Worm (Caenorhabditis elegans) whole organism, late embryonic: ENCODE measurements around the gene gpa-1.
A peak's percentile ranks its signal among the peaks of the same experiment; 100 is the strongest.

Experiments
- F13H6.1 ChIP-seq: sonication (generic microtip); optimal IDR thresholded peaks from 2 replicates; lab custom pipeline; 2016; ENCODE audit warnings: missing genetic modification characterization, missing compliant biosample characterization
- K02D7.2 ChIP-seq: sonication (generic microtip); optimal IDR thresholded peaks from 2 replicates; lab custom pipeline; 2017; ENCODE audit warnings: mild to moderate bottlenecking, missing genetic modification characterization, missing compliant biosample characterization
- K09A11.1 ChIP-seq: sonication (generic microtip); optimal IDR thresholded peaks from 2 replicates; lab custom pipeline; 2017; ENCODE audit warnings: antibody characterized with exemption, mild to moderate bottlenecking, missing genetic modification characterization, missing compliant biosample characterization; ENCODE audit not compliant: insufficient read depth
- T23F11.4 ChIP-seq: fragments of 200-800 bp; sonication (Bioruptor generic); optimal IDR thresholded peaks from 2 replicates; lab custom pipeline; 2018; ENCODE audit warnings: mild to moderate bottlenecking, missing genetic modification characterization, missing compliant biosample characterization
- ceh-14 ChIP-seq: sonication (generic microtip); optimal IDR thresholded peaks from 2 replicates; lab custom pipeline; 2016; ENCODE audit warnings: missing genotype, missing genetic modification characterization, missing compliant biosample characterization
- ceh-18 ChIP-seq: sonication (generic microtip); optimal IDR thresholded peaks from 2 replicates; lab custom pipeline; 2016; ENCODE audit warnings: missing genetic modification characterization, missing compliant biosample characterization
- ceh-19 ChIP-seq: fragments of 200-800 bp; sonication (Bioruptor generic); optimal IDR thresholded peaks from 2 replicates; lab custom pipeline; 2018; ENCODE audit warnings: mild to moderate bottlenecking, missing genetic modification characterization, missing compliant biosample characterization
- ceh-2 ChIP-seq: sonication (generic microtip); optimal IDR thresholded peaks from 2 replicates; lab custom pipeline; 2016; ENCODE audit warnings: missing genotype, missing genetic modification characterization, missing compliant biosample characterization
- ceh-31 ChIP-seq: sonication (generic microtip); optimal IDR thresholded peaks from 2 replicates; lab custom pipeline; 2016; ENCODE audit warnings: missing genetic modification characterization, missing compliant biosample characterization
- ceh-6 ChIP-seq: fragments of 200-800 bp; sonication (Bioruptor generic); optimal IDR thresholded peaks from 2 replicates; lab custom pipeline; 2018; ENCODE audit warnings: mild to moderate bottlenecking, missing genetic modification characterization, missing compliant biosample characterization
- che-1 ChIP-seq: sonication (generic microtip); optimal IDR thresholded peaks from 2 replicates; lab custom pipeline; 2016; ENCODE audit warnings: mild to moderate bottlenecking, missing genetic modification characterization, missing compliant biosample characterization
- dmd-4 ChIP-seq: sonication (generic microtip); optimal IDR thresholded peaks from 2 replicates; lab custom pipeline; 2016; ENCODE audit warnings: borderline replicate concordance, missing genetic modification characterization, missing compliant biosample characterization
- dve-1 ChIP-seq: sonication (generic microtip); optimal IDR thresholded peaks from 2 replicates; lab custom pipeline; 2017; ENCODE audit warnings: antibody characterized with exemption, mild to moderate bottlenecking, missing genetic modification characterization, missing compliant biosample characterization
- elt-2 ChIP-seq: sonication (generic microtip); optimal IDR thresholded peaks from 2 replicates; lab custom pipeline; 2016; ENCODE audit warnings: missing genetic modification reagents, missing genetic modification characterization, missing compliant biosample characterization
- ets-4 ChIP-seq: sonication (generic microtip); optimal IDR thresholded peaks from 2 replicates; lab custom pipeline; 2016; ENCODE audit warnings: missing genetic modification characterization, missing compliant biosample characterization
- fax-1 ChIP-seq: sonication (generic microtip); optimal IDR thresholded peaks from 2 replicates; lab custom pipeline; 2016; ENCODE audit warnings: missing genotype, missing genetic modification characterization, missing compliant biosample characterization
- hlh-13 ChIP-seq: fragments of 200-800 bp; sonication (Bioruptor generic); optimal IDR thresholded peaks from 2 replicates; lab custom pipeline; 2018; ENCODE audit warnings: mild to moderate bottlenecking, missing genetic modification characterization, missing compliant biosample characterization
- hlh-8 ChIP-seq: sonication (generic microtip); optimal IDR thresholded peaks from 2 replicates; lab custom pipeline; 2016; ENCODE audit warnings: missing genotype, missing genetic modification characterization, missing compliant biosample characterization
- lim-6 ChIP-seq: sonication (generic microtip); optimal IDR thresholded peaks from 2 replicates; lab custom pipeline; 2016; ENCODE audit warnings: missing genetic modification characterization, missing compliant biosample characterization
- lin-11 ChIP-seq: fragments of 200-800 bp; sonication (Bioruptor generic); optimal IDR thresholded peaks from 2 replicates; lab custom pipeline; 2018; ENCODE audit warnings: mild to moderate bottlenecking, missing genetic modification characterization, missing compliant biosample characterization
- nfya-1 ChIP-seq: sonication (generic microtip); optimal IDR thresholded peaks from 2 replicates; lab custom pipeline; 2017; ENCODE audit warnings: missing genetic modification characterization, mild to moderate bottlenecking, missing compliant biosample characterization, antibody characterized with exemption, moderate library complexity
- npax-4 ChIP-seq: sonication (generic microtip); optimal IDR thresholded peaks from 2 replicates; lab custom pipeline; 2016; ENCODE audit warnings: missing genetic modification characterization, missing compliant biosample characterization
- pag-3 ChIP-seq: sonication (generic microtip); optimal IDR thresholded peaks from 2 replicates; lab custom pipeline; 2016; ENCODE audit warnings: missing compliant biosample characterization, missing genetic modification characterization, borderline replicate concordance
- pat-9 ChIP-seq: fragments of 200-800 bp; sonication (Bioruptor generic); optimal IDR thresholded peaks from 2 replicates; lab custom pipeline; 2018; ENCODE audit warnings: mild to moderate bottlenecking, missing genetic modification characterization, moderate library complexity, missing compliant biosample characterization
- pax-1 ChIP-seq: fragments of 150-350 bp; optimal IDR thresholded peaks from 2 replicates; lab custom pipeline; 2014; ENCODE audit warnings: missing biosample characterization, missing genetic modification characterization
- pha-2 ChIP-seq: sonication (generic microtip); optimal IDR thresholded peaks from 2 replicates; lab custom pipeline; 2017; ENCODE audit warnings: mild to moderate bottlenecking, missing genetic modification characterization, missing compliant biosample characterization
- pha-4 ChIP-seq: fragments of 150-350 bp; optimal IDR thresholded peaks from 2 replicates; lab custom pipeline; 2018; ENCODE audit warnings: missing biosample characterization, missing genetic modification reagents, missing genetic modification characterization
- pqm-1 ChIP-seq: sonication (generic microtip); optimal IDR thresholded peaks from 2 replicates; lab custom pipeline; 2016; ENCODE audit warnings: missing genetic modification characterization, missing compliant biosample characterization
- rnt-1 ChIP-seq: sonication (generic microtip); optimal IDR thresholded peaks from 2 replicates; lab custom pipeline; 2016; ENCODE audit warnings: missing genetic modification characterization, missing compliant biosample characterization
- tbx-7 ChIP-seq: sonication (generic microtip); optimal IDR thresholded peaks from 2 replicates; lab custom pipeline; 2016; ENCODE audit warnings: missing genotype, missing genetic modification characterization, missing compliant biosample characterization
- ttx-3 ChIP-seq: sonication (generic microtip); optimal IDR thresholded peaks from 2 replicates; lab custom pipeline; 2016; ENCODE audit warnings: missing genetic modification reagents, missing genetic modification characterization, missing compliant biosample characterization
- unc-55 ChIP-seq: sonication (generic microtip); optimal IDR thresholded peaks from 2 replicates; lab custom pipeline; 2017; ENCODE audit warnings: missing biosample characterization, missing genetic modification reagents, missing genetic modification characterization
- unc-86 ChIP-seq: sonication (generic microtip); optimal IDR thresholded peaks from 2 replicates; lab custom pipeline; 2016; ENCODE audit warnings: missing genetic modification characterization, missing compliant biosample characterization
- ztf-16 ChIP-seq: sonication (generic microtip); optimal IDR thresholded peaks from 2 replicates; lab custom pipeline; 2017; ENCODE audit warnings: missing genetic modification characterization, missing compliant biosample characterization

Gene gpa-1

DNA sequence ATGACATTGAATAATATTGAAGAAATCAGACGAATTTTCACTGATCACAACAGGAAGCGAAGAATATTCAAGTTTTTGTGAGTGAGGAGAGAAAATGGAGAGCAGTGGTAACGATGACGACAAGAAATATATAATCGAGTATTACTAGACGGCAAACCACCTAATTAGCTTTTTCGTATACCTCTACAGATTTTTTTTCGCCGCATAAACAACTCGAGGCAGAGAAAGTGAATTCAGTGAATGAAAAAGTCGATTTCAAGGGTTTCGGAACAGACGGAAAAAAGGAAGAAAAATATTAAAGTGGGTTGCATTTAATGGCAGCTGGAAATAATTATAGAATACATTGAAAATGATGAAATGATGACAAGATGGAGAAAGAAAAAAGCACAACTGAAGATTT is at the start of gene gpa-1:
Gene gpa-1, minus strand, starts transcription at position 101 of the 400 bp plus-strand sequence.
- TF ChIP-seq elt-2 (tag; lab: Kevin White, UChicago) (no peak), ceh-31 (tag; lab: Kevin White, UChicago) (no peak), F13H6.1 (tag; lab: Kevin White, UChicago) (no peak), ceh-2 (tag; lab: Kevin White, UChicago) (no peak), K09A11.1 (tag; lab: Kevin White, UChicago) (no peak)

DNA sequence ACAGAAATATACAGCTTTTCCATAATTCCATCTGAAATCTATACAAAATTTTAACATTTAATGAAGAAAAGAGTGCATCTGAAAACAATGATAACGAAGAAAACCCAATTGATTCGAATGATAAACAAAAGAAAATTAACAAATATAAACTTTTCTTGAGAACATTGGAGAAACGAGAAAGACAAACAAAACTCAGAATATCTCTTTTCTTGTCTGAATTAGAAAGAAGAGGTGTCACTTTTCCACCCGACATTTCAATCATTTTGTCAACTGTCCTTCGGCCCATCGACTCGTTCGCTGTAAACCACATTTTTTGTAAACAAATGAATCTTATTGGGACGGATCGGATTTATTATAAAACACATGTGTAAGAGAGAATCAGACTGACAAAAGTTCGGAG is 48.5 kb upstream of the gpa-1 start, which contains the start of gene bgal-1:
Gene bgal-1, minus strand, starts transcription at position 38 of the 400 bp plus-strand sequence.
- TF ChIP-seq unc-55 (GFP tag; lab: Kevin White, UChicago) = peak; percentile 81
- no peak for TF ChIP-seq hlh-8

DNA sequence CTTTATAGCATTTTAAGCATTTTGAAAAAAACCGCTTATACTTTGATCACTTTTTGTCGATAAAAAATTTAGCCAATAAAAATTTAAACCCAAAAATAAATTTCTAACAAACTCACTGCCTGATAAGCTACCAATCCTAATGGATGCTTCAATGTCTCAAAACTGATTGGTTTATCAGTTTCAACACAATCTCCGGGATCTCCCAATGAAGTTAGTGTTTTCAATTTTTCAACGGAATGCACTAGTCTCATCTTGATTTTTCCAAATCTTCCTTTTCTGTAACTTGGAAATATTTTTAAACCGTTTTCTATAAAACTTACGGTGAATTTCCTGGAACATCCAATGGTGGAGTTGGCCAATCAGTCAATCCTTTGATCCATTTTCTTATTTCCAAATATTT is 46.2 kb upstream of the gpa-1 start:
- no peak for TF ChIP-seq pat-9 (tag; lab: Kevin White, UChicago)
- TF ChIP-seq, all 69 proteins: peak for 0

DNA sequence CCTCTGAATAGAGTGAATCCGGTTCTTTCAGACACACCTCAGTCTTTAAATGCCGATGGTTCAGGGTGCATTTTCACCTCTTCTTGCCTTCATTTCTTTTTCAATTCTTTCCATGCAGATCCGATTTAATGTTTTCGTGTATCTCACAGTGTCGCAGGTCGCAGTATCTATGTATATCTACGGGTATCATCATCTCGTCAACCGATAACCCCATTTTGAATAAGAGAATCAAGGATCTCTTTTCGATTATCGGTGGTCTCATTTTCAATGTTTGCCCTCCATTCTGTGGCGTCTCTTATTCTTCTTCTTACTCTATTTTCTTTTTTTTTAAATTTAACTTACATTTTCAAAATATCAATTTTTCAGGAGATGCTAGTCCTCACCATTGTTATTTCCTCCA is 43.5 kb upstream of the gpa-1 start, which contains the start of gene T19B10.2:
Gene T19B10.2, plus strand, starts transcription at position 367 of the 400 bp plus-strand sequence.
- TF ChIP-seq lin-11 (no peak), unc-86 (no peak), unc-55 (GFP tag; lab: Kevin White, UChicago) (no peak), pax-1 (tag; lab: Kevin White, UChicago) (no peak), ets-4 (no peak), pha-2 (tag; lab: Kevin White, UChicago) (no peak), pag-3 (no peak), ceh-18 (tag; lab: Kevin White, UChicago) (no peak), K09A11.1 (tag; lab: Kevin White, UChicago) (no peak), nfya-1 (no peak), ceh-19 (GFP tag; lab: Kevin White, UChicago) (no peak), npax-4 (tag; lab: Kevin White, UChicago) (no peak), ztf-16 (tag; lab: Kevin White, UChicago) (no peak), hlh-13 (no peak), tbx-7 (tag; lab: Kevin White, UChicago) (no peak), che-1 (tag; lab: Kevin White, UChicago) (no peak), T23F11.4 (no peak), ttx-3 (tag; lab: Kevin White, UChicago) (no peak), ceh-6 (no peak), ceh-2 (tag; lab: Kevin White, UChicago) (no peak)

DNA sequence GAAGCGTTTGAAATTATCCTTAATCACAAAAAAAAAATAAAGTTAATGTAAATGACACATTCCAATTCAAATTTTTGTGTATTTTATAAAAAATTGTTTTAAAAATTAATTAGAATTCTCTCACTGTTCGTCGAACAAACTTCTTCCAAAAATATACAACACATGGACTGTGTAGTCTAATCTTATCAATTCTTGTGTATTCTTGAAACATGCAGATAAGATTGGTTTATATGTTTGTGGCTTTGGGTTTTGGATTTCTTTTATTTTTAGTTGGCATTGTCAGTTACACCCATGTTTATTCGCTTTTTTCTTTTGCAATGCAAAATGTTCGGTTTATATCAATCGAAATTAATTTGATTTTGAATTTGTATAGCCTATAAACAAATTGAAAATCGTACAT is 42.9 kb upstream of the gpa-1 start:
- TF ChIP-seq elt-2 (tag; lab: Kevin White, UChicago) (peak; percentile 24), pha-2 (tag; lab: Kevin White, UChicago) (no peak), ttx-3 (tag; lab: Kevin White, UChicago) (no peak)

DNA sequence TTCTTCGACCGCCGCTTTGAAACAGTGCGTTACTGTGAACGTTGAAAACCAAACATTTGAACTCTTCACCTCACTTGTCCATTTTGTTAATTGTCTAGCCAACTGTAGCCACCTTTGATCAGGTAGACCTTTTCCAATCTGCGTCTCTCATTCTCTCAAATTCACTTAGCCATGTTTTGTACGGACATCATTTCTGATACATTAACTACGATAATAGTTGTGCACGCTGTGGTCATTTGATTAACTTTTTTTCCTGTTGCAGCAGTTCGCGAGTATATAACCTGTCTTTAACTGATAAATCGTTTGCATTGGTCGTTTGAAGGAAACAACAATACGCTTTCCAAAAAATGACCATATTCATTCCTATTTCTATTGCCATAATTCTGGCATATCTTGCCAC is 39.9 kb upstream of the gpa-1 start, which contains the start of gene cyp-29A2:
Gene cyp-29A2, plus strand, starts transcription at position 190 of the 400 bp plus-strand sequence.
- TF ChIP-seq pha-4 (tag; lab: Kevin White, UChicago) (no peak), dmd-4 (no peak), pqm-1 (tag; lab: Kevin White, UChicago) (no peak), ceh-31 (tag; lab: Kevin White, UChicago) (no peak), pag-3 (no peak), rnt-1 (tag; lab: Kevin White, UChicago) (no peak), lin-11 (no peak), lim-6 (tag; lab: Kevin White, UChicago) (no peak), pha-2 (tag; lab: Kevin White, UChicago) (no peak), K02D7.2 (no peak), ceh-14 (tag; lab: Kevin White, UChicago) (no peak), dve-1 (tag; lab: Kevin White, UChicago) (no peak), fax-1 (no peak)
- TF ChIP-seq, all 69 proteins: peak for 0
